Fruit fly (Drosophila melanogaster) whole organism: Measurements from ENCODE around the gene Mhc.

ENCODE experiments used
- CG8478 ChIP-seq: fragments of >200 bp; optimal IDR thresholded peaks from 2 replicates; lab custom pipeline; 2018; ENCODE audit warnings: inconsistent platforms
- Dll ChIP-seq: fragments of >200 bp; optimal IDR thresholded peaks from 2 replicates; lab custom pipeline; 2017
- EcR ChIP-seq, 2 experiments: fragments of >200 bp; optimal IDR thresholded peaks; 2 replicates each; lab custom pipeline; 2017; ENCODE audit warnings: missing biosample characterization in 2 of 2, missing genetic modification characterization in 2 of 2, missing genetic modification reagents in 2 of 2
- pan ChIP-seq: fragments of >200 bp; optimal IDR thresholded peaks from 2 replicates; lab custom pipeline; 2017
- psq ChIP-seq: fragments of >200 bp; optimal IDR thresholded peaks from 2 replicates; lab custom pipeline; 2017
- usp ChIP-seq: fragments of >200 bp; optimal IDR thresholded peaks from 2 replicates; lab custom pipeline; 2017; ENCODE audit warnings: missing biosample characterization, missing genetic modification characterization, mixed read lengths

Mhc gene

DNA sequence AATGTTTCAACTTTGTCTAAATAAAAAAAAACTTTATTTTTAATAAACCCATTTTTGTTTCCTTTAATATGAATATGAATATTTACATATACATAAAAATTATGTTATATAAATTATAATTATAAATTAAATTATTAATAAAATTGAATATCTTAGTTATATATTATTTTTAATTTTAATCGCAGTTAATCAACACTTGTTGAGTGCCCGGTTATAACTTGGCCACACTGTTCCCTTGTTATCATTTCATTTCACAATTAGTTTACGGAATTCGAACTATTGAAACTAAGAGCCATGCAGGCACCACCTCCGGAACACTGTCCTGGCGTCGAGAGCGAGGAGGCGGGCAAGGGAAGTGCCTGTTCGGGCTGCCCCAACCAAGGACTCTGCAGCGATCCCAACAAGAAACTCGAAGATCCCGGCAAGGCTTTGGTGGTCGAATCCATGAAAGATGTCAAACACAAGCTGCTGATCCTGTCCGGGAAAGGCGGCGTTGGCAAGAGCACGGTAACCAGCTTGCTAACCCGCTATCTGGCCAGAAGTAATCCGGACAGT, 34.0 kb upstream of the Mhc start, which contains the start of gene Nubp1:
Gene Nubp1 (plus strand): TSS at position 213 of the 555 bp plus-strand sequence.
- TF ChIP-seq CG8478 (lab: Kevin White, UChicago) (no peak), psq (lab: Kevin White, UChicago) (no peak), pan (lab: Kevin White, UChicago) (no peak), usp (GFP tag; lab: Kevin White, UChicago) (no peak)

DNA sequence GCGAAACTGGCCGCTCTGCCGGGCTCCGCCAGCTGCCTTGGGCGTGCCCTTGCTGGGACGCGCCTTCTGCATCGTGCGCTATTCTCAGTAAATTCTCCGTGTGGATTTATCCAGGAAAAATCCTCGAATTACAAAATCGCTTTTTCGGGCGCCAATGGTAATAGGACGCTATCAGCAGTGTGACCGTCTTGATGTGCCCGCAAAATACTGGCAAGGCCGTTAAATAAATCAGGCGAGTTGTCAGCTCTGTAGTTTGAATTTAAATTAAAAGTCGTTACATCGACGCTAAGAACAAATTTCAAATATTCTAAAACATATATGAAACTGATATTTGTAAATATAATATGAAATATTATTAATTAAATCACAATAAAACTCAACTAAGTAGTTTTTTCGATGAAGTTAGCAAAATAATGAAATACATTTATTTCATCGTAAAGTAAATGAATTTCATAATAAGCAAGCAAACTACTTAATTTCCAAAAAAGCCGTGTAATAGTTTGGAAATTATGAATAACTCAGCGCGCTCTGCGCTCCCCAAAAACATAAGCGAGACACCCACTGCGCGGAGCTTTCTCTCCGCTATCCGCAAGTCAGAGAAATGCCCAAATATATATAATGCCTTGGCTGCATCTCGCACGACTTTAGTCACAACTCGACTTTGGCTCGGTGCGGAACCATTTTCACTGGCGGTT, 28.0 kb upstream of the Mhc start, which contains the start of the genes glu and ChLD3:
Gene glu (minus strand): TSS at position 183 of the 695 bp plus-strand sequence.
Gene ChLD3 (plus strand): TSS at position 645 of the 695 bp plus-strand sequence.
- TF ChIP-seq pan (lab: Kevin White, UChicago) (no peak), Dll (lab: Kevin White, UChicago) (no peak), EcR (GFP tag; optimal IDR thresholded peaks at IDR 0.05; lab: Kevin White, UChicago) (no peak), CG8478 (lab: Kevin White, UChicago) (no peak), usp (GFP tag; lab: Kevin White, UChicago) (no peak), psq (lab: Kevin White, UChicago) (no peak)

DNA sequence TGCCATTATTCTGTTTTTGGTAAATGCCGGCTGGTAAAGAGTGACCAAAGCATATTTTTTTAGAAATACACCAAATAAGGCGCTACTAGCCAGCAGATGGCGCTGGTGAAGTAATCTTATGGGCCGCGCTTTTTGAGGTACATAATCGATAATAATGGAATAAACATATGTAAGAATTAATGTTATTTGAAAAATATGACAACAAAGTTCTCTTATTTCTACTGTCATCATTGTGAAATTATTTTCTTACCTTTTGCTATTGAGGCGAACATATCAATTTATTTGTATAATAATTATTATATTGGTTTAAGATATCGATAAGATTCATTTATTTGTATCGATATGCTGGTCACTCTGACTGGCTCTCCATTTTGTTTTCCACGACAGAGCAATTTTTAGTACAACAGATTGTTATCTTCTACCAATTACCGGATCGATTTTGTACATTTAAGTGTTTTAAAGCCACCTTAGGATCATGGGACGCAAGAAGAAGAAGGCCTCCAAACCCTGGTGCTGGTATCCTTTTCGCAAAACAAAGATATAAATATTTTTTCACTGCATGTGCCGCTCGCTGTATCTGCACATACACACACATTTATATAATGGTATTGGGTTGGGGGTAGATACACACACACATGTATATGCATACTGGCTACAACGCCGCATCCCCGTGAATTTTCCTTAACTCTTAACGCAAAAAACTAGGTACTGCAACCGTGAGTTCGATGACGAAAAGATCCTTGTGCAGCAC, 23.1 kb upstream of the Mhc start, which contains the start of the genes LSm7 and BuGZ:
Gene LSm7 (minus strand): TSS at position 46 of the 751 bp plus-strand sequence.
Gene BuGZ (plus strand): TSS at position 351 of the 751 bp plus-strand sequence.
- TF ChIP-seq usp (GFP tag; lab: Kevin White, UChicago) (no peak), Dll (lab: Kevin White, UChicago) (no peak), pan (lab: Kevin White, UChicago) (no peak), CG8478 (lab: Kevin White, UChicago) (no peak), psq (lab: Kevin White, UChicago) (no peak), EcR (GFP tag; optimal IDR thresholded peaks at IDR 0.05; lab: Kevin White, UChicago) (no peak)

DNA sequence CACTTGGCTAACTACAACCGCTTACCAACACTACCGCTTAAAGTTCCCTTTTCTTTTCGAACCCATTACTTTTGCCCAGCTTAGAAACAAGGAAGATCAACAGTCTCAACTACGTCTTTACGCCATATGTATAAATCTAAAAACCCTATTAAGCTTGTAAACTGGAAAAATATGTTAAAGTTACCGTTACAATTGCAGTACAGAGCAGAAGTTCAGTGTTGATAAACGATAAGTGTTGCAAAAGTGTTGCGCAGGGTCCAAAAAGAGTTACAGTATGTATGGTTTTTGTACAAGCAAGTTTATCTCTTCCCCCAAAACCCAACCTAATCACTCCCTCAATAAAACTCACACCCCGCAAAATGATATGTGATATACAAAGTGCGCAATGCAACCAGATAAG, 19.2 kb upstream of the Mhc start:
- no peak for TF ChIP-seq CG8478 (lab: Kevin White, UChicago)
- TF ChIP-seq psq (lab: Kevin White, UChicago): no peak
- no peak for TF ChIP-seq usp (GFP tag; lab: Kevin White, UChicago)
- no peak for TF ChIP-seq EcR (GFP tag; optimal IDR thresholded peaks at IDR 0.05; lab: Kevin White, UChicago)
- no peak for TF ChIP-seq Dll (lab: Kevin White, UChicago)
- TF ChIP-seq pan (lab: Kevin White, UChicago): no peak

DNA sequence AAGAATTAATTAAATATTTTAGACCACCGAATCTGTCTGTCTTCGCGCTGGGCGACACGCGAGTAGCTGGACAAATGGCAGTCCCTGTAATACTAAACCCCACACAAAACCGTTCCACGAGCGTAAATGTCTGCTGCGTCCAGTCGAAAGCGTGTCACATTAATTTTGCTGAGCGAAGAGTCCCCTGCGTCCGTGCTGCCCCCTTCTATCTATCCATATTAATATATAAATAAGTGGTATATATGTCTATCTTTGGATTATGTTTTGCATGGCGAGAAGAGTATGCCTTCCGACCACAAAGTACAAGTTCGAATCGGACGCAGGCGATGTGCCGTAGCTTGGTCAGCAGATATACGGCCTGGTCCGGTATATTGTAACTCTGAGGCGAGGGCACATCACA, 14.0 kb upstream of the Mhc start:
- TF ChIP-seq Dll (lab: Kevin White, UChicago): no peak
- TF ChIP-seq usp (GFP tag; lab: Kevin White, UChicago): no peak
- TF ChIP-seq CG8478 (lab: Kevin White, UChicago): no peak
- TF ChIP-seq pan (lab: Kevin White, UChicago): no peak
- no peak for TF ChIP-seq psq (lab: Kevin White, UChicago)
- TF ChIP-seq EcR (GFP tag; optimal IDR thresholded peaks at IDR 0.05; lab: Kevin White, UChicago): no peak

DNA sequence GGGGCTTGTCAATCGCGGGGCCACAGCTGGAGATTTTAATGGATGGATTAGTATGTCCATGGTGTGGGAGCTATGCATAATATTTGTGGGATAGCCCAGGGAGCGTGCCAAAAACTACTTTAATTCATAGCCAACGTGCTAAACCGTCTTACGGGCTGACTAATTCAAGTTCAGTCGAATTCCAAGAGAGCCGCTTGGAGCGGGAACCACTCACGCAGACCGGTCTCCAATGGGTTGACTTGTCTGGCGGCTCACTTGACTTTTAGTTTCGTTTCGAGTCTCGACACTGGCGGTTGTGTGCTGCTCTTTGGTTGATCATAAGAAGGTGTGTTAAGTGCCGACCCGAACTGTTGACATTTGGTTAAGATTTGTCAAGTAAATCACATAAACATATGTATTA, 12.3 kb upstream of the Mhc start, which contains the start of gene yellow-b:
Gene yellow-b (plus strand): TSS at position 263 of the 400 bp plus-strand sequence.
- TF ChIP-seq usp (GFP tag; lab: Kevin White, UChicago): no peak
- no peak for TF ChIP-seq pan (lab: Kevin White, UChicago)

DNA sequence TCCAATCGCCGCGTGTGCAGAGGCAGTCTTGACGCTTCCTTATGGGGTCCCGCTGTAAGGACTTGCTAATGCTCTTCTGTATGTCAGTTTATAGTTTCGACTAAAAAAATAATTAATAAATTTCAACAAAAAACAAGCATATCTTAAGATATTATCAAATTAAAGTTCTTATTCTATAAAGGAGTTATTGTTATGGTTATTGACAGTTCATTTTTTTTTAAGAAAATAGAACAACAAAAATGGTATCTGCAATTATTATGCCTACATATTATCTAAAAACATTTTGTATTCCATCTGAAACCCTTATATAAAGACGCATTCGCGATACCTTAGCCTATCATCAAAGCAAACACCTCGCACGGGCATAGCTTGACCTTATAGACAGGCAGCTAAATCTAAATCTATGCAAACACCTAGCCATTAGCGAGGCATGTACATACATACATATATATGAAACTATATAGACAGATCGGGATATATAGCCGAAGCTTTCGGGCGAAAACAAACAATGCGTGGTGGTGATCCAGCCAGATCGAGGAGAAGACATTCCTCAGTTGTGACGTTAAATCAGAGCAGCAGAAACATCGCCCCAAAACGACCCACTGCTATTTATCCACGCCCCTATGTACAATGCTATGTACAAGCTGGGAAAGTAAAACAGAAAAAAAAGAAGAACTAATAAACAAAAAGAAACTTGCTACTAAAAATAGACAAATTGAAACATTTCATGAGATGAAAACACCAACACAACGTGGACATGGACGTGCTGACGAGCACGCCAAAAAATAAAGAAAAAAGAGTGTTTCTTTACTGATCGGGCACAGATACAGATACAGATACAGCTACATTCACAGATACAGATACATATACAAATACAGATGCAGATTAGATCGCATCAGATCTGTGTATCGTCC, 5.6 kb upstream of the Mhc start, which contains the start of gene ppk17:
Gene ppk17 (minus strand): TSS at position 51 of the 914 bp plus-strand sequence.
- TF ChIP-seq Dll (lab: Kevin White, UChicago) (no peak), usp (GFP tag; lab: Kevin White, UChicago) (no peak), EcR (GFP tag; optimal IDR thresholded peaks at IDR 0.05; lab: Kevin White, UChicago) (no peak), psq (lab: Kevin White, UChicago) (no peak), pan (lab: Kevin White, UChicago) (no peak), CG8478 (lab: Kevin White, UChicago) (no peak)

DNA sequence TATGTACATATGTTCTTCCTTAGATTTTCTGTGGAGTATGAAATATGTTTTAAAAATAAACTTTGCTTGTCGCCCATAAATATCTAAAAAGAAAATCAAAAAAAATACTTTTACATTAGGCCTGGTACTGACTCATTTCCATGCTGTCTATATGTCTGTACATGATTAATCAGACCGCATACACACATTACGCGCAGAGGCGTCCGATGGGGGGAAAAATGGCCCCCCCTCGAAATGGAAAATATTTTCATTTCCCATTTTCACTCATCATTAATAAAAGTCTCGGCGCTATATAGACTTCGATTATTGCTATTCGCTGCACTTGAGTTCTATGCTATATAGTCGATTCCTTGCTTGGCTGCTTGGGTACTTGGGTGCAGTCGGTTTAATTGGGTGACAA, 4.5 kb upstream of the Mhc start:
- TF ChIP-seq pan (lab: Kevin White, UChicago) (no peak), EcR (GFP tag; optimal IDR thresholded peaks at IDR 0.05; lab: Kevin White, UChicago) (no peak), usp (GFP tag; lab: Kevin White, UChicago) (no peak), Dll (lab: Kevin White, UChicago) (no peak), CG8478 (lab: Kevin White, UChicago) (no peak), psq (lab: Kevin White, UChicago) (no peak)

DNA sequence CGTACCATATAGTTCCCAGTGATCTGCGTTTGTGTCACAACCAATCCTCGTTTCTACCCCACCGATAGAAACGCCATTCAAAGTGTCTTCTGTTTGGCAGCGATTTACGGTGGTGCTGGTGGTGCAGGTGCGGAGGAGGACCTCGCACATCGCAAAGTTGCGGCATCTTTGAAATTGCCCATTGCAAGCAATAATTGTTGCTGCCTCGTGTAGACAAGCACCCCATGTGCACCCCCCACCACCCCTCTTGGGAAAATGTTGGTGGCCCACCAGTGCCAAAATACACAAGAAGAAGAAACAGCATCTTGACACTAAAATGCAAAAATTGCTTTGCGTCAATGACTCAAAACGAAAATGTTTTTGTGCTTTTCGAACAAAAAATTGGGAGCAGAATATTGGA, 1.9 kb upstream of the Mhc start:
- TF ChIP-seq pan (lab: Kevin White, UChicago) (no peak), psq (lab: Kevin White, UChicago) (no peak), Dll (lab: Kevin White, UChicago) (no peak), usp (GFP tag; lab: Kevin White, UChicago) (no peak), EcR (GFP tag; optimal IDR thresholded peaks at IDR 0.05; lab: Kevin White, UChicago) (no peak), CG8478 (lab: Kevin White, UChicago) (no peak)

DNA sequence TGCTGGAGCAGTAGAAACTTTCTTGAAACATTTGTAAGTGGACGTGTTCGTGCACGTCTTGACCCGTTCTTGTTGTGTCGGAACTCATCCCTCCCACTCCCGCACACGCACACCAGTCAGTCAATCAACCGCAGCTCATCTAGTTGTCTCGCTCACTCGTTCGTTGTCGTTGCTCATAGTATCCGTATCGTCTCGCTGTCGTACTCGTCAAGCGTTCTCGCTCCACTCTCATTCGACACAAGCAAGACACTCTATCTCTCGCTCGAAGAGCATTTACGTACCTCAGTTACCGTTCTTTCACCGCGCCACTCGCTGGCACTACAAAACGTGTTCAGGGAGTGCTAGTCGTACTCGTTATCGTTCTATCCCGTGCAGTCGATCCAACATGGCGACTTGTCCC, 21.2 kb downstream of the Mhc start:
- TF ChIP-seq psq (lab: Kevin White, UChicago): no peak
- TF ChIP-seq Dll (lab: Kevin White, UChicago): no peak
- TF ChIP-seq pan (lab: Kevin White, UChicago): no peak
- no peak for TF ChIP-seq usp (GFP tag; lab: Kevin White, UChicago)
- TF ChIP-seq EcR (GFP tag; optimal IDR thresholded peaks at IDR 0.05; lab: Kevin White, UChicago): no peak
- no peak for TF ChIP-seq CG8478 (lab: Kevin White, UChicago)
